Worm (Caenorhabditis elegans) whole organism, mixed stage, embryonic: ENCODE measurements around the gene Y39A1A.27.

Source experiments
- blmp-1 ChIP-seq: fragments of 150-350 bp; optimal IDR thresholded peaks from 2 replicates; lab custom pipeline; 2014; ENCODE audit warnings: missing biosample characterization, missing genetic modification characterization
- ceh-43 ChIP-seq: fragments of 200-800 bp; sonication (Bioruptor generic); optimal IDR thresholded peaks from 2 replicates; lab custom pipeline; 2018; ENCODE audit warnings: mild to moderate bottlenecking, missing genetic modification characterization, moderate library complexity, missing compliant biosample characterization
- ces-1 ChIP-seq: fragments of 150-350 bp; optimal IDR thresholded peaks from 2 replicates; lab custom pipeline; 2014; ENCODE audit warnings: missing biosample characterization, missing genetic modification reagents, missing genetic modification characterization
- lin-13 ChIP-seq: fragments of 150-350 bp; optimal IDR thresholded peaks from 2 replicates; lab custom pipeline; 2014; ENCODE audit warnings: missing biosample characterization, missing genetic modification characterization
- nhr-12 ChIP-seq: fragments of 150-350 bp; optimal IDR thresholded peaks from 2 replicates; lab custom pipeline; 2014; ENCODE audit warnings: missing biosample characterization, missing genetic modification characterization
- snpc-4 ChIP-seq: fragments of 150-350 bp; optimal IDR thresholded peaks from 2 replicates; lab custom pipeline; 2014; ENCODE audit warnings: missing biosample characterization, missing genetic modification characterization

ce11 chrIII:10600894-10601293 is 37.9 kb upstream of the Y39A1A.27 start:
- TF ChIP-seq blmp-1 (tag; lab: Kevin White, UChicago) (no peak), nhr-12 (tag; lab: Kevin White, UChicago) (no peak), snpc-4 (tag; lab: Kevin White, UChicago) (no peak), lin-13 (tag; lab: Kevin White, UChicago) (no peak), ceh-43 (no peak), ces-1 (no peak)
